Worm (Caenorhabditis elegans) whole organism, L1 larva: ENCODE data around the gene gmps-1.

Source experiments
- aly-2 ChIP-seq: fragments of 150-350 bp; optimal IDR thresholded peaks from 2 replicates; lab custom pipeline; 2014; ENCODE audit warnings: missing biosample characterization, missing genetic modification characterization
- ama-1 ChIP-seq: fragments of 150-350 bp; optimal IDR thresholded peaks from 2 replicates; lab custom pipeline; 2014
- blmp-1 ChIP-seq: fragments of 150-350 bp; optimal IDR thresholded peaks from 2 replicates; lab custom pipeline; 2014; ENCODE audit warnings: missing biosample characterization, missing genetic modification characterization
- ceh-8 ChIP-seq: fragments of 200-800 bp; sonication (Bioruptor generic); optimal IDR thresholded peaks from 2 replicates; lab custom pipeline; 2018; ENCODE audit warnings: mild to moderate bottlenecking, missing genetic modification characterization, moderate library complexity, missing compliant biosample characterization
- ceh-82 ChIP-seq, 3 experiments: fragments of 150-350 bp in 1 of 3; sonication (generic microtip) in 2 of 3; optimal IDR thresholded peaks; 2 replicates each; lab custom pipeline; 2014 to 2017; ENCODE audit warnings: missing biosample characterization in 3 of 3, missing genetic modification characterization in 3 of 3
- ceh-88 ChIP-seq: fragments of 200-800 bp; sonication (Bioruptor generic); IDR thresholded peaks from 2 replicates; pipeline ENCODE4 v1.3.6; 2022; ENCODE audit warnings: missing genetic modification characterization, missing compliant biosample characterization
- ces-1 ChIP-seq: fragments of 150-350 bp; optimal IDR thresholded peaks from 2 replicates; lab custom pipeline; 2014; ENCODE audit warnings: missing biosample characterization, missing genetic modification reagents, missing genetic modification characterization
- dpl-1 ChIP-seq, 3 experiments: fragments of 150-350 bp in 2 of 3; sonication (generic microtip) in 1 of 3; optimal IDR thresholded peaks; 2 replicates each; lab custom pipeline; 2014 to 2017; ENCODE audit warnings: missing biosample characterization in 3 of 3, missing genetic modification characterization in 3 of 3, missing genetic modification reagents in 3 of 3
- dsc-1 ChIP-seq: sonication (generic microtip); optimal IDR thresholded peaks from 2 replicates; lab custom pipeline; 2016; ENCODE audit warnings: mild to moderate bottlenecking, missing genetic modification characterization, missing compliant biosample characterization
- efl-1 ChIP-seq, 4 experiments: fragments of 150-350 bp; optimal IDR thresholded peaks in 3 of 4; peaks in 1 of 4; 1 replicate in 1 of 4; 2 replicates in 3 of 4; lab custom pipeline; 2014; ENCODE audit warnings: missing biosample characterization in 2 of 4, missing genetic modification characterization in 2 of 4, missing genetic modification reagents in 2 of 4
- egl-27 ChIP-seq, 2 experiments: fragments of 150-350 bp in 1 of 2; sonication (generic microtip); optimal IDR thresholded peaks; 3 replicates each; lab custom pipeline; 2017 to 2018; ENCODE audit warnings: missing biosample characterization in 2 of 2, missing genetic modification characterization in 2 of 2, missing genetic modification reagents in 2 of 2
- elt-2 ChIP-seq: sonication (generic microtip); optimal IDR thresholded peaks from 2 replicates; lab custom pipeline; 2016; ENCODE audit warnings: missing genetic modification characterization, mild to moderate bottlenecking, inconsistent platforms, missing compliant biosample characterization, missing genetic modification reagents
- ets-5 ChIP-seq: fragments of 200-800 bp; sonication (Bioruptor generic); IDR thresholded peaks from 2 replicates; pipeline ENCODE4 v1.3.6; 2022; ENCODE audit warnings: missing genetic modification characterization, missing compliant biosample characterization
- fkh-8 ChIP-seq: sonication (generic microtip); optimal IDR thresholded peaks from 2 replicates; lab custom pipeline; 2016; ENCODE audit warnings: mild to moderate bottlenecking, missing genetic modification characterization, missing compliant biosample characterization
- hlh-17 ChIP-seq: fragments of 200-800 bp; sonication (Bioruptor generic); optimal IDR thresholded peaks from 2 replicates; lab custom pipeline; 2018; ENCODE audit warnings: missing genetic modification characterization, mild to moderate bottlenecking, missing compliant biosample characterization, moderate library complexity, borderline replicate concordance
- hlh-4 ChIP-seq: sonication (generic microtip); optimal IDR thresholded peaks from 2 replicates; lab custom pipeline; 2016; ENCODE audit warnings: mild to moderate bottlenecking, missing genetic modification characterization, missing compliant biosample characterization
- lin-13 ChIP-seq: fragments of 150-350 bp; optimal IDR thresholded peaks from 2 replicates; lab custom pipeline; 2014; ENCODE audit warnings: missing biosample characterization, missing genetic modification reagents, missing genetic modification characterization
- lin-15B ChIP-seq: fragments of 150-350 bp; sonication (generic microtip); optimal IDR thresholded peaks from 3 replicates; lab custom pipeline; 2014; ENCODE audit warnings: missing biosample characterization, missing genetic modification characterization
- lin-35 ChIP-seq, 2 experiments: fragments of 150-350 bp; optimal IDR thresholded peaks; 2 replicates each; lab custom pipeline; 2014; ENCODE audit warnings: missing biosample characterization in 2 of 2, missing genetic modification characterization in 2 of 2, missing genetic modification reagents in 2 of 2
- mdl-1 ChIP-seq, 2 experiments: fragments of 150-350 bp; optimal IDR thresholded peaks; 2 replicates each; lab custom pipeline; 2014 to 2017; ENCODE audit warnings: missing biosample characterization in 2 of 2, missing genetic modification characterization in 2 of 2, inconsistent platforms in 1 of 2
- mef-2 ChIP-seq: fragments of 150-350 bp; optimal IDR thresholded peaks from 2 replicates; lab custom pipeline; 2014; ENCODE audit warnings: missing biosample characterization, missing genetic modification characterization
- mep-1 ChIP-seq: fragments of 150-350 bp; optimal IDR thresholded peaks from 2 replicates; lab custom pipeline; 2014; ENCODE audit warnings: missing biosample characterization, missing genetic modification characterization
- nhr-28 ChIP-seq: fragments of 150-350 bp; optimal IDR thresholded peaks from 2 replicates; lab custom pipeline; 2014; ENCODE audit warnings: missing biosample characterization, missing genetic modification characterization
- nhr-47 ChIP-seq: sonication (generic microtip); optimal IDR thresholded peaks from 2 replicates; lab custom pipeline; 2016; ENCODE audit warnings: mild to moderate bottlenecking, missing genetic modification characterization, moderate library complexity, missing compliant biosample characterization
- nhr-71 ChIP-seq: sonication (generic microtip); optimal IDR thresholded peaks from 2 replicates; lab custom pipeline; 2016; ENCODE audit warnings: mild to moderate bottlenecking, missing genetic modification characterization, moderate library complexity, missing compliant biosample characterization
- nhr-76 ChIP-seq: sonication (generic microtip); optimal IDR thresholded peaks from 2 replicates; lab custom pipeline; 2017; ENCODE audit warnings: missing biosample characterization, missing genetic modification characterization
- nhr-84 ChIP-seq: sonication (generic microtip); optimal IDR thresholded peaks from 2 replicates; lab custom pipeline; 2017; ENCODE audit warnings: missing biosample characterization, missing genetic modification characterization
- pax-3 ChIP-seq: fragments of 200-800 bp; sonication (Bioruptor generic); optimal IDR thresholded peaks from 2 replicates; lab custom pipeline; 2018; ENCODE audit warnings: mild to moderate bottlenecking, missing genetic modification characterization, moderate library complexity, missing compliant biosample characterization
- pqm-1 ChIP-seq: sonication (generic microtip); optimal IDR thresholded peaks from 3 replicates; lab custom pipeline; 2017; ENCODE audit warnings: missing biosample characterization, missing genetic modification characterization
- rnt-1 ChIP-seq: sonication (generic microtip); optimal IDR thresholded peaks from 2 replicates; lab custom pipeline; 2016; ENCODE audit warnings: mild to moderate bottlenecking, missing genetic modification characterization, moderate library complexity, missing compliant biosample characterization
- skn-1 ChIP-seq: fragments of 150-350 bp; optimal IDR thresholded peaks from 2 replicates; lab custom pipeline; 2014; ENCODE audit warnings: missing biosample characterization, missing genetic modification characterization
- snu-23 ChIP-seq: sonication (generic microtip); optimal IDR thresholded peaks from 2 replicates; lab custom pipeline; 2016; ENCODE audit warnings: missing genetic modification characterization, missing compliant biosample characterization
- sptf-1 ChIP-seq: fragments of 150-350 bp; optimal IDR thresholded peaks from 2 replicates; lab custom pipeline; 2014; ENCODE audit warnings: missing biosample characterization, missing genetic modification characterization
- swsn-7 ChIP-seq: sonication (generic microtip); optimal IDR thresholded peaks from 2 replicates; lab custom pipeline; 2016; ENCODE audit warnings: missing genetic modification characterization, missing compliant biosample characterization
- unc-130 ChIP-seq: fragments of 150-350 bp; optimal IDR thresholded peaks from 2 replicates; lab custom pipeline; 2017; ENCODE audit warnings: missing biosample characterization, missing genetic modification characterization, inconsistent platforms
- unc-62 ChIP-seq: fragments of 150-350 bp; optimal IDR thresholded peaks from 2 replicates; lab custom pipeline; 2014; ENCODE audit warnings: missing biosample characterization, missing genetic modification reagents, missing genetic modification characterization
- unc-86 ChIP-seq: sonication (generic microtip); optimal IDR thresholded peaks from 2 replicates; lab custom pipeline; 2016; ENCODE audit warnings: missing genetic modification characterization, missing compliant biosample characterization
- vab-15 ChIP-seq: sonication (generic microtip); optimal IDR thresholded peaks from 2 replicates; lab custom pipeline; 2017; ENCODE audit warnings: missing genotype, mild to moderate bottlenecking, missing genetic modification characterization, missing compliant biosample characterization
- zip-4 ChIP-seq: fragments of 200-800 bp; sonication (Bioruptor generic); optimal IDR thresholded peaks from 2 replicates; lab custom pipeline; 2018; ENCODE audit warnings: mild to moderate bottlenecking, missing genetic modification characterization, moderate library complexity, missing compliant biosample characterization
- ztf-11 ChIP-seq, 2 experiments: sonication (generic microtip); optimal IDR thresholded peaks; 2 replicates each; lab custom pipeline; 2016 to 2017; ENCODE audit warnings: missing genetic modification characterization in 2 of 2, missing biosample characterization in 1 of 2, missing compliant biosample characterization in 1 of 2
- ztf-4 ChIP-seq: fragments of 150-350 bp; optimal IDR thresholded peaks from 2 replicates; lab custom pipeline; 2014; ENCODE audit warnings: missing biosample characterization, missing genetic modification characterization

Gene gmps-1

DNA sequence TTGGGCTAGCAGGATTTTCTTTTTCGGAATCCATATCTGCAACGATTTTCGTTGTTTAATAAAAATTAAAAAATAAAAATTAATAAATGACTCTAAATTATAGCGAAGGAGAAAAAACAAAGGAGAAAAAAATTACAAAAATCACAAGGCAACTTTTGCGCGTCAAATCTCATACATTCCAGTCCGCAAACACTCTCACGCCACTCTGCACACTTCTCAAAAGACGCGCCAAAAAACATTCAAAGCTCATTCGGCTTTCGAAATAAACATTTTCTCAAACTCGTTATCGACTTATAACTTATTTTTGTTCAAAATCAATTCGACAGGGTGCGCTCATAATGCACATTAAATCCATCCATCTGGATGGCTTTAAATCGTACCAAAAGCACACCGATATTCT, 44.5 kb downstream of the gmps-1 start, which contains the start of the genes R06F6.12 and mix-1 (continued):
- TF ChIP-seq lin-15B (peak; percentile 47), snu-23 (GFP tag; lab: Kevin White, UChicago) (peak; percentile 72), mdl-1 (tag; optimal IDR thresholded peaks at IDR 0.05; lab: Kevin White, UChicago) (peak in 1 of 2 experiments; percentile 35), unc-130 (tag; lab: Kevin White, UChicago) (peak; percentile 74), nhr-71 (peak; percentile 73), aly-2 (tag; lab: Kevin White, UChicago) (peak; percentile 36), pqm-1 (no peak), lin-13 (GFP tag; lab: Kevin White, UChicago) (peak; percentile 49), nhr-84 (tag; lab: Kevin White, UChicago) (no peak), ztf-11 (tag; optimal IDR thresholded peaks at IDR 0.05; lab: Kevin White, UChicago) (no peak), hlh-17 (GFP tag; lab: Kevin White, UChicago) (no peak), hlh-4 (tag; lab: Kevin White, UChicago) (no peak), rnt-1 (peak; percentile 80), vab-15 (no peak), egl-27 (tag; optimal IDR thresholded peaks at IDR 0.05; lab: Kevin White, UChicago) (no peak), sptf-1 (tag; lab: Kevin White, UChicago) (no peak), ztf-4 (no peak), blmp-1 (tag; lab: Kevin White, UChicago) (peak; percentile 53), dpl-1 (GFP tag; optimal IDR thresholded peaks at IDR 0.05; lab: Kevin White, UChicago) (peak; percentile 84 to 89 (median 89)), ets-5 (GFP tag; lab: Robert Waterston, UW) (no peak), skn-1 (tag; lab: Kevin White, UChicago) (peak; percentile 25), mep-1 (tag; lab: Kevin White, UChicago) (peak; percentile 86), nhr-47 (tag; lab: Kevin White, UChicago) (peak; percentile 75), elt-2 (tag; lab: Kevin White, UChicago) (no peak), nhr-76 (tag; lab: Kevin White, UChicago) (no peak), ceh-82 (tag; optimal IDR thresholded peaks at IDR 0.05; lab: Kevin White, UChicago) (peak; percentile 49 to 60 (median 50)), fkh-8 (tag; lab: Kevin White, UChicago) (no peak), pax-3 (tag; lab: Kevin White, UChicago) (no peak), efl-1 (optimal IDR thresholded peaks at IDR 0.05; lab: Kevin White, UChicago) (peak; percentile 80 to 89), efl-1 (GFP tag; optimal IDR thresholded peaks at IDR 0.05 in 1 of 2; lab: Kevin White, UChicago) (peak; percentile 86 to 98), dsc-1 (tag; lab: Kevin White, UChicago) (peak; percentile 50)

DNA sequence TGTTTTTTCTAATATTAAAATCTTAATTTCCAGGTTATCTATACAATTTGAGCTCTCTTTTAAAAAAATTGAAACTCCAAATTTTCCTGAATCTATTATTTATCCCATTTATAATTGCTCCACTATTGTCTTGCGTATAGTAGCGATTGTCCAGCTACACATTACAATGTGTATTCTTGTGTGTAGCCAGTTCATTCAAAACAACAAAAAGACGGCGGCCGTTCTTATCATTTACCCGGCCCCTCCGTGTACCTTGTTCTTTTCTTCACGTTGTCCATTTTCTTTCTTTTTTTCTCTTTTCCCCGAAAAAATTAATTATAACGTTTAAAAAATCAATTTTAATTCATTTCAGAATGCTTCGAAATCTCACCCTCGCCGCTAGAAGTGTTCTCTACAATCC, 47.8 kb downstream of the gmps-1 start, which contains the start of gene ech-4:
Gene ech-4 (plus strand): TSS at position 353 of the 400 bp plus-strand sequence.
- TF ChIP-seq fkh-8 (tag; lab: Kevin White, UChicago) (no peak), vab-15 (no peak), ces-1 (no peak), unc-62 (no peak), lin-13 (GFP tag; lab: Kevin White, UChicago) (no peak), sptf-1 (tag; lab: Kevin White, UChicago) (no peak), blmp-1 (tag; lab: Kevin White, UChicago) (peak; percentile 16), ceh-8 (GFP tag; lab: Kevin White, UChicago) (no peak), swsn-7 (tag; lab: Kevin White, UChicago) (no peak), unc-86 (tag; lab: Kevin White, UChicago) (no peak), mef-2 (tag; lab: Kevin White, UChicago) (no peak), zip-4 (no peak), lin-35 (GFP tag; optimal IDR thresholded peaks at IDR 0.05; lab: Kevin White, UChicago) (peak in 1 of 2 experiments; percentile 15), ama-1 (lab: Kevin White, UChicago) (no peak), nhr-28 (tag; lab: Kevin White, UChicago) (no peak), ceh-88 (no peak), egl-27 (tag; optimal IDR thresholded peaks at IDR 0.05; lab: Kevin White, UChicago) (no peak), ceh-82 (tag; optimal IDR thresholded peaks at IDR 0.05; lab: Kevin White, UChicago) (no peak)
